Worm (Caenorhabditis elegans): Measurements from ENCODE around the gene F36H1.3.

DNA sequence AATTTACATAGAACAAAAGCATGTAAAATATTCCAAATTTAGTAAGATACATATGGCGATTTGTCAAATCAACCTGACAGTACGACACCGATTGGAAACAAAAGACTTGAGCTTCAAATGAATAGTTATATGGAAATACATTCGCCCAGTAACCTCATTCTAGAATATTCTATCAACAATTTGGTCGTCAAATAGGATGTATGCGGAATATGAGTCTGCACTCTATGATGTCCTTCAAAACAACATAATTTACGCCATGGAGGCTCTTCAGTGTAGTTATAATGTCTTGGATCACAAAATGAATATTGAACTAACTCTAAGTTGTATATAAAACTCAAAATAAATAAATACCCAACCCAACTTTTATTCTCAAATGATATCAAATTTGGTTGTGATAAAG lies 23.3 kb upstream of the F36H1.3 start:
- TF ChIP-seq ceh-13 (GFP tag; optimal IDR thresholded peaks at IDR 0.05) (no peak), ama-1 (optimal IDR thresholded peaks at IDR 0.05) (no peak), flt-1 (GFP tag; IDR thresholded peaks at IDR 0.05) (no peak), tra-4 (tag; optimal IDR thresholded peaks at IDR 0.05) (no peak), aly-1 (tag; optimal IDR thresholded peaks at IDR 0.05) (no peak), pes-1 (GFP tag; IDR thresholded peaks at IDR 0.05) (no peak), B0310.2 (tag; optimal IDR thresholded peaks at IDR 0.05) (no peak), hmbx-1 (tag; optimal IDR thresholded peaks at IDR 0.05) (no peak)

Data from whole organism, early embryonic.